Worm (Caenorhabditis elegans): ENCODE results near the gene blos-8.

ce11 chrX:15446292-15446794, 15.3 kb upstream of the blos-8 start, which contains the start of gene R03A10.5:
- no peak for TF ChIP-seq dve-1 (tag; optimal IDR thresholded peaks at IDR 0.05)
- TF ChIP-seq hlh-13 (GFP tag; optimal IDR thresholded peaks at IDR 0.05) = no peak
- no peak for TF ChIP-seq fkh-10 (GFP tag; optimal IDR thresholded peaks at IDR 0.05)
- no peak for TF ChIP-seq pat-9 (tag; optimal IDR thresholded peaks at IDR 0.05)
- no peak for TF ChIP-seq pag-3 (tag; optimal IDR thresholded peaks at IDR 0.05; ENCODE audit: borderline replicate concordance)
- TF ChIP-seq pha-4 (tag; optimal IDR thresholded peaks at IDR 0.05) = no peak
- TF ChIP-seq nhr-11 (tag; optimal IDR thresholded peaks at IDR 0.05) = no peak
- no peak for TF ChIP-seq ceh-19 (GFP tag; optimal IDR thresholded peaks at IDR 0.05)
- TF ChIP-seq hlh-6 (tag; optimal IDR thresholded peaks at IDR 0.05) = no peak
- TF ChIP-seq tbx-2 (tag; optimal IDR thresholded peaks at IDR 0.05) = no peak
- TF ChIP-seq sox-4 (tag; optimal IDR thresholded peaks at IDR 0.05) = no peak
- TF ChIP-seq nfya-1 (tag; optimal IDR thresholded peaks at IDR 0.05) = no peak
- no peak for TF ChIP-seq unc-55 (GFP tag; optimal IDR thresholded peaks at IDR 0.05)
- TF ChIP-seq ceh-2 (tag; optimal IDR thresholded peaks at IDR 0.05) = no peak

All from whole organism, late embryonic.